Worm (Caenorhabditis elegans): ENCODE measurements around the gene nmur-3.
A peak's percentile ranks its signal among the peaks of the same experiment; 100 is the strongest.

- TF ChIP-seq cog-1 (tag; optimal IDR thresholded peaks at IDR 0.05) (no peak), med-1 (GFP tag; optimal IDR thresholded peaks at IDR 0.05; ENCODE audit: insufficient read depth) (no peak), flt-1 (GFP tag; IDR thresholded peaks at IDR 0.05) (0 out of 2 replicates have a peak, but pooled peaks have one; percentile 49), ztf-23 (GFP tag; IDR thresholded peaks at IDR 0.05) (no peak), ref-1 (GFP tag; conservative IDR thresholded peaks at IDR 0.05) (no peak), tab-1 (GFP tag; IDR thresholded peaks at IDR 0.05) (no peak), ztf-29 (GFP tag; IDR thresholded peaks at IDR 0.05) (no peak), klf-2 (GFP tag; conservative IDR thresholded peaks at IDR 0.05) (no peak)
Observed at ce11 chrX:4504108-4504668, 37.9 kb downstream of the nmur-3 start, which contains the start of gene dgk-2.
